Fruit fly (Drosophila melanogaster) whole organism, pupa: ENCODE results near the gene IntS6.

Experiments
- CG12605 ChIP-seq: fragments of 200-800 bp; sonication (Bioruptor generic); IDR thresholded peaks from 2 replicates; pipeline ENCODE4 v1.3.6; 2022; ENCODE audit warnings: missing biosample characterization, missing genetic modification characterization
- CG17806 ChIP-seq: fragments of 200-800 bp; sonication (Bioruptor generic); optimal IDR thresholded peaks from 2 replicates; lab custom pipeline; 2018; ENCODE audit warnings: missing biosample characterization, mild to moderate bottlenecking, missing genetic modification characterization, moderate library complexity
- CG34367 ChIP-seq: fragments of 200-800 bp; sonication (Bioruptor generic); optimal IDR thresholded peaks from 2 replicates; lab custom pipeline; 2018; ENCODE audit warnings: missing biosample characterization, mild to moderate bottlenecking, missing genetic modification characterization
- CG8159 ChIP-seq: fragments of 200-800 bp; sonication (Bioruptor generic); optimal IDR thresholded peaks from 3 replicates; lab custom pipeline; 2018; ENCODE audit warnings: missing biosample characterization, mild to moderate bottlenecking, missing genetic modification characterization, moderate library complexity
- CG8301 ChIP-seq: fragments of 200-800 bp; sonication (Bioruptor generic); optimal IDR thresholded peaks from 2 replicates; lab custom pipeline; 2018; ENCODE audit warnings: missing biosample characterization, mild to moderate bottlenecking, missing genetic modification characterization
- Pif1A ChIP-seq: fragments of 200-800 bp; sonication (Bioruptor generic); optimal IDR thresholded peaks from 3 replicates; lab custom pipeline; 2016; ENCODE audit warnings: missing biosample characterization, missing genetic modification characterization
- Pif1B ChIP-seq: fragments of 200-800 bp; sonication (Bioruptor generic); optimal IDR thresholded peaks from 3 replicates; lab custom pipeline; 2016; ENCODE audit warnings: missing biosample characterization, missing genetic modification characterization
- Snoo ChIP-seq: fragments of 200-800 bp; sonication (Bioruptor generic); optimal IDR thresholded peaks from 3 replicates; lab custom pipeline; 2017; ENCODE audit warnings: missing biosample characterization, mild to moderate bottlenecking, missing genetic modification characterization, inconsistent platforms

- TF ChIP-seq Pif1A (GFP tag; lab: Kevin White, UChicago), result no peak
- TF ChIP-seq CG17806, result peak; percentile 12
- no peak for TF ChIP-seq CG34367 (tag; lab: Kevin White, UChicago)
- no peak for TF ChIP-seq Snoo
- no peak for TF ChIP-seq CG12605 (GFP tag; lab: Robert Waterston, UW)
- peak; percentile 14 for TF ChIP-seq CG8159 (tag; lab: Kevin White, UChicago)
- no peak for TF ChIP-seq Pif1B
- no peak for TF ChIP-seq CG8301 (tag; lab: Kevin White, UChicago)
Observed at dm6 chrX:5689417-5690215, 57.4 kb downstream of the IntS6 start, which contains the start of the genes PGAP1 and cv.
